Worm (Caenorhabditis elegans): ENCODE data around the gene slc-25A29.

DNA sequence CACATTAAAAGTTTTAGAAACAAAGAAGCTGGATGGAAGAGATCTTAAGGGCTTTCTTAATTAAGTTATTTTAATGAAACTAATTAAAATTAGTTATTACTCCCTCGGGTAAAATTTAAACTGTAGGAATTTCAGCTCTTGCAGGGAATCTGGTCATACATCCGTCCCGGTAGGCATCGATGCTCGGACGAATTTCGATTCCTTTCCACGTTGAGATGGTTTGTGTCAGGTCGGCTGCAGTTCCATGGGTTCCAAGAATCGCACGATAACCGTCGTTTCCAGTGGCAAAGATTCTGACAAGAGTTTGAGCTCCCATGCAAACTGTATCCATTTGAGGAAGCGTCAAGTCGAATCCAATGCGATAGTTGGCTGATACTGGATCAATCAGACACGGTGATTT, 47.2 kb downstream of the slc-25A29 start:
- no peak for TF ChIP-seq lin-39 (tag; optimal IDR thresholded peaks at IDR 0.05)
- no peak for TF ChIP-seq elt-3 (tag; optimal IDR thresholded peaks at IDR 0.05)
- TF ChIP-seq egl-27 (tag; optimal IDR thresholded peaks at IDR 0.05): no peak
- no peak for TF ChIP-seq F16B12.6 (tag; optimal IDR thresholded peaks at IDR 0.05)

Measured in whole organism, L1 larva.